Worm (Caenorhabditis elegans): Measurements from ENCODE around the gene elo-2.

Gene elo-2

ce11 chrIV:17473034-17473433, 5.8 kb upstream of the elo-2 start, which contains the start of gene gba-3:
gba-3 (plus strand) TSS chrIV:17473334.
- no peak for TF ChIP-seq T20F7.1 (GFP tag; optimal IDR thresholded peaks at IDR 0.05)
- no peak for TF ChIP-seq snpc-4 (tag; optimal IDR thresholded peaks at IDR 0.05)
- TF ChIP-seq mes-2 (tag; optimal IDR thresholded peaks at IDR 0.05; ENCODE audit: poor library complexity, severe bottlenecking): no peak
- TF ChIP-seq pha-4 (GFP tag; IDR thresholded peaks at IDR 0.05): no peak
- no peak for TF ChIP-seq pha-4 (tag; optimal IDR thresholded peaks at IDR 0.05)
- no peak for TF ChIP-seq daf-12 (tag; optimal IDR thresholded peaks at IDR 0.05)
- TF ChIP-seq arid-1 (GFP tag; conservative IDR thresholded peaks at IDR 0.05): no peak
- no peak for TF ChIP-seq cey-2 (tag; optimal IDR thresholded peaks at IDR 0.05; ENCODE audit: borderline replicate concordance, insufficient read depth)
- TF ChIP-seq aha-1 (tag): no peak
- TF ChIP-seq tra-1 (GFP tag; IDR thresholded peaks at IDR 0.05): no peak
- TF ChIP-seq Y105C5A.15 (GFP tag; IDR thresholded peaks at IDR 0.05): no peak
- no peak for TF ChIP-seq lin-1 (GFP tag; IDR thresholded peaks at IDR 0.05)

DNA sequence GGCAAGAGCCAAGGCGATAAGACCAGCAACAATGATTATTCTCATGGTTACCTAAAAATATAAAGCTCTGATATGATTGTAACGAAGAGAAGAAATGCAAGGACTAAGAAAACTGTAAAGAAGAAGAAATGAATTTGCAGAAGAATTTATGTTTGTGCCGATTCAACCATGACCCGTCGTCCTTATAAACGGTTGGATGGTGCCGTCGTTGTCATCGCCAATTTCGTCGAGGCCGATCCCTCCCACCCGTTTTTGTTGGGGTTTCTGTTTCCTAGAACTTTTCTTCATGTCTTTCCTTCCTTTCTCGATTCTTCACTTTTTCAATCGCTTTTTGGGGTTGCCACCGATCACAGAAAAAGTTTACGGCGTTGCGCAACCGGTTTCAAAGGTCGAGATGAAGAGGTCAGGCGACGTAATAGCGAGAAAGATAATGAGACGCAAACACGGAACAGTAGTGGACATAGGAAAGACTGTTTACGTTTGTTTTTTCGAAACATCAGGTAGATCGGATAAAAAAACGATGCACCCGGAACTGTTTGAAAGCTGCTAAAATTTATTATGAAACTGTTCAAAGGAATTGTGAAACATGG, 4.8 kb upstream of the elo-2 start, which contains the start of gene epic-1:
TSS of gene epic-1 (minus strand) at position 51 of the 590 bp plus-strand sequence.
- TF ChIP-seq hlh-30 (tag; optimal IDR thresholded peaks at IDR 0.05; ENCODE audit: insufficient read depth) (peak; percentile 37), nhr-28 (tag; optimal IDR thresholded peaks at IDR 0.05) (peak; percentile 31), saeg-2 (GFP tag; IDR thresholded peaks at IDR 0.05) (no peak), lin-29 (GFP tag; IDR thresholded peaks at IDR 0.05) (no peak), nhr-25 (tag; optimal IDR thresholded peaks at IDR 0.05; ENCODE audit: borderline replicate concordance, insufficient read depth) (peak; percentile 64), mep-1 (tag; optimal IDR thresholded peaks at IDR 0.05) (peak; percentile 33), mdl-1 (tag; optimal IDR thresholded peaks at IDR 0.05) (peak in 1 of 2 experiments; percentile 14), cey-2 (tag; optimal IDR thresholded peaks at IDR 0.05; ENCODE audit: borderline replicate concordance, insufficient read depth) (no peak), daf-16 (GFP tag; optimal IDR thresholded peaks at IDR 0.05) (no peak), daf-16 (tag; optimal IDR thresholded peaks at IDR 0.05) (no peak), unc-39 (tag; optimal IDR thresholded peaks at IDR 0.05) (no peak), pqm-1 (tag; optimal IDR thresholded peaks at IDR 0.05) (no peak), hlh-11 (tag; optimal IDR thresholded peaks at IDR 0.05) (peak; percentile 55), gei-8 (GFP tag; optimal IDR thresholded peaks at IDR 0.05) (no peak), dve-1 (tag; optimal IDR thresholded peaks at IDR 0.05; ENCODE audit: insufficient read depth) (peak; percentile 18), dmd-6 (GFP tag; IDR thresholded peaks at IDR 0.05) (peak; percentile 32; the same call in 1 of the 2 replicates), lim-7 (GFP tag; IDR thresholded peaks at IDR 0.05) (no peak), aha-1 (tag) (peak; percentile 55)

ce11 chrIV:17470096-17470602, 2.9 kb upstream of the elo-2 start, which contains the start of gene F11E6.4:
F11E6.4 (minus strand) TSS chrIV:17470354.
- TF ChIP-seq mxl-2 (GFP tag; conservative IDR thresholded peaks at IDR 0.05) (no peak), zfp-2 (tag; optimal IDR thresholded peaks at IDR 0.05) (no peak), hlh-30 (tag; optimal IDR thresholded peaks at IDR 0.05; ENCODE audit: insufficient read depth) (no peak), nhr-11 (tag; optimal IDR thresholded peaks at IDR 0.05) (no peak), dmd-6 (GFP tag; IDR thresholded peaks at IDR 0.05) (no peak), F44E2.7 (GFP tag; IDR thresholded peaks at IDR 0.05) (no peak), hif-1 (tag; optimal IDR thresholded peaks at IDR 0.05) (no peak), lin-38 (GFP tag; IDR thresholded peaks at IDR 0.05) (no peak), mep-1 (tag; optimal IDR thresholded peaks at IDR 0.05) (peak; percentile 57), madf-5 (GFP tag; IDR thresholded peaks at IDR 0.05) (no peak), mxl-3 (GFP tag; optimal IDR thresholded peaks at IDR 0.05) (no peak), F26F4.8 (GFP tag; conservative IDR thresholded peaks at IDR 0.05) (no peak), skn-1 (tag; optimal IDR thresholded peaks at IDR 0.05) (no peak), Y48G9A.11 (GFP tag; IDR thresholded peaks at IDR 0.05) (no peak), ceh-82 (tag; optimal IDR thresholded peaks at IDR 0.05) (no peak), pqm-1 (tag; optimal IDR thresholded peaks at IDR 0.05) (no peak), T26A8.4 (GFP tag; IDR thresholded peaks at IDR 0.05) (no peak), nhr-41 (GFP tag; IDR thresholded peaks at IDR 0.05) (no peak), duxl-1 (tag; optimal IDR thresholded peaks at IDR 0.05; ENCODE audit: poor library complexity) (no peak), nhr-77 (tag; optimal IDR thresholded peaks at IDR 0.05) (no peak), ctbp-1 (GFP tag; IDR thresholded peaks at IDR 0.05) (no peak), snpc-1.2 (GFP tag; IDR thresholded peaks at IDR 0.05) (no peak), fkh-10 (GFP tag; optimal IDR thresholded peaks at IDR 0.05) (no peak)
